Fruit fly (Drosophila melanogaster): ENCODE results near the gene wor.
A peak's percentile ranks its signal among the peaks of the same experiment; 100 is the strongest.

Gene wor

dm6 chr2L:15441852-15442549, 16.6 kb upstream of the wor start (continued):
- TF ChIP-seq CG31365 (tag; optimal IDR thresholded peaks at IDR 0.05): no peak
- TF ChIP-seq Ssrp (tag; optimal IDR thresholded peaks at IDR 0.05): peak; percentile 53
- TF ChIP-seq YL-1 (GFP tag; optimal IDR thresholded peaks at IDR 0.05): no peak
- TF ChIP-seq Dad (GFP tag; optimal IDR thresholded peaks at IDR 0.05): no peak
- no peak for TF ChIP-seq pzg (GFP tag; optimal IDR thresholded peaks at IDR 0.05)
- peak; percentile 9 for TF ChIP-seq scrt (GFP tag; optimal IDR thresholded peaks at IDR 0.05)
- no peak for TF ChIP-seq sim (GFP tag; IDR thresholded peaks at IDR 0.05)
- TF ChIP-seq Sry-β (GFP tag; optimal IDR thresholded peaks at IDR 0.05): no peak
- TF ChIP-seq chn (GFP tag; optimal IDR thresholded peaks at IDR 0.05): no peak
- no peak for TF ChIP-seq dysf (GFP tag; IDR thresholded peaks at IDR 0.05)
- peak; percentile 11 for TF ChIP-seq sens (GFP tag)
- no peak for TF ChIP-seq CG42726 (GFP tag; IDR thresholded peaks at IDR 0.05; ENCODE audit: partially characterized antibody)
- no peak for TF ChIP-seq CG18619 (GFP tag; optimal IDR thresholded peaks at IDR 0.05)
- TF ChIP-seq CG11695 (GFP tag; IDR thresholded peaks at IDR 0.05): 0 out of 3 replicates have a peak, but pooled peaks have one; percentile 23
- TF ChIP-seq CG7963 (GFP tag; IDR thresholded peaks at IDR 0.05; ENCODE audit: partially characterized antibody): no peak
- no peak for TF ChIP-seq gsb (GFP tag; IDR thresholded peaks at IDR 0.05)
- TF ChIP-seq MBD-R2 (GFP tag; IDR thresholded peaks at IDR 0.05): no peak
- peak; percentile 22 for TF ChIP-seq lab (GFP tag; optimal IDR thresholded peaks at IDR 0.05)
- peak; percentile 32 for TF ChIP-seq Deaf1 (tag; optimal IDR thresholded peaks at IDR 0.05)
- no peak for TF ChIP-seq CG7745 (tag; optimal IDR thresholded peaks at IDR 0.05)
- TF ChIP-seq Hr51 (GFP tag; optimal IDR thresholded peaks at IDR 0.05): peak in 1 of 2 experiments; percentile 59
- peak; percentile 10 for TF ChIP-seq CG10209 (GFP tag; optimal IDR thresholded peaks at IDR 0.05)
- no peak for TF ChIP-seq Atf3 (GFP tag; optimal IDR thresholded peaks at IDR 0.05)
- no peak for TF ChIP-seq eve (GFP tag; optimal IDR thresholded peaks at IDR 0.05)
- TF ChIP-seq sima (GFP tag; optimal IDR thresholded peaks at IDR 0.05): no peak
- no peak for TF ChIP-seq sr (GFP tag; IDR thresholded peaks at IDR 0.05)
- no peak for TF ChIP-seq NC2β (GFP tag; optimal IDR thresholded peaks at IDR 0.05)
- peak; percentile 52 for TF ChIP-seq CG17359 (tag; optimal IDR thresholded peaks at IDR 0.05)
- TF ChIP-seq E2f2 (GFP tag; IDR thresholded peaks at IDR 0.05): peak; percentile 13; the same call in 1 of the 2 replicates
- TF ChIP-seq CG15479 (GFP tag; optimal IDR thresholded peaks at IDR 0.05): no peak
- peak; percentile 45 for TF ChIP-seq PHDP (tag; optimal IDR thresholded peaks at IDR 0.05)
- no peak for TF ChIP-seq Fer1 (GFP tag; optimal IDR thresholded peaks at IDR 0.05)
- peak; percentile 73 for TF ChIP-seq CG8924 (tag; optimal IDR thresholded peaks at IDR 0.05)
- 0 out of 3 replicates have a peak, but pooled peaks have one; percentile 24 for TF ChIP-seq ci (GFP tag; IDR thresholded peaks at IDR 0.05)
- no peak for TF ChIP-seq wor (GFP tag; IDR thresholded peaks at IDR 0.05)
- no peak for TF ChIP-seq CG9215 (GFP tag; IDR thresholded peaks at IDR 0.05)
- TF ChIP-seq unpg (GFP tag; optimal IDR thresholded peaks at IDR 0.05): peak; percentile 63
- TF ChIP-seq Atf6 (GFP tag; IDR thresholded peaks at IDR 0.05): no peak
- TF ChIP-seq corto (GFP tag; optimal IDR thresholded peaks at IDR 0.05): no peak
- TF ChIP-seq aop (GFP tag; IDR thresholded peaks at IDR 0.05): no peak
- no peak for TF ChIP-seq fu2 (GFP tag; optimal IDR thresholded peaks at IDR 0.05)
- TF ChIP-seq CG9437 (GFP tag; optimal IDR thresholded peaks at IDR 0.05): peak; percentile 8
- TF ChIP-seq ase (GFP tag; IDR thresholded peaks at IDR 0.05): no peak
- TF ChIP-seq Xbp1 (GFP tag; optimal IDR thresholded peaks at IDR 0.05): peak; percentile 7
- no peak for TF ChIP-seq CG8089 (GFP tag; optimal IDR thresholded peaks at IDR 0.05)
- TF ChIP-seq CG9609 (GFP tag; optimal IDR thresholded peaks at IDR 0.05): no peak
- TF ChIP-seq trem (tag; optimal IDR thresholded peaks at IDR 0.05): peak; percentile 64
- no peak for TF ChIP-seq CG11723 (GFP tag; optimal IDR thresholded peaks at IDR 0.05)
- TF ChIP-seq sisA (GFP tag; IDR thresholded peaks at IDR 0.05): no peak
- TF ChIP-seq disco-r (GFP tag; optimal IDR thresholded peaks at IDR 0.05): no peak

Data from whole organism, embryonic.